Worm (Caenorhabditis elegans) whole organism, young adult: ENCODE data around the gene D1054.19.

Experiments used
- B0019.2 ChIP-seq: fragments of 200-800 bp; sonication (Bioruptor generic); conservative IDR thresholded peaks from 2 replicates; pipeline ENCODE4 v1.3.6; 2022; ENCODE audit warnings: missing genetic modification reagents, missing genetic modification characterization, missing compliant biosample characterization
- B0035.1 ChIP-seq: sonication (generic microtip); optimal IDR thresholded peaks from 2 replicates; lab custom pipeline; 2016; ENCODE audit warnings: missing genetic modification characterization, mild to moderate bottlenecking, missing compliant biosample characterization, missing genotype, missing genetic modification reagents
- B0336.3 ChIP-seq: fragments of 200-800 bp; sonication (Bioruptor generic); IDR thresholded peaks from 2 replicates; pipeline ENCODE4 v1.3.6; 2022; ENCODE audit warnings: missing genetic modification characterization, missing compliant biosample characterization
- F33H1.4 ChIP-seq: fragments of 200-800 bp; sonication (Bioruptor generic); IDR thresholded peaks from 2 replicates; pipeline ENCODE4 v1.3.6; 2022; ENCODE audit warnings: missing genetic modification reagents, missing genetic modification characterization, missing compliant biosample characterization
- F37B4.10 ChIP-seq: fragments of 200-800 bp; sonication (Bioruptor generic); IDR thresholded peaks from 2 replicates; pipeline ENCODE4 v1.3.6; 2022; ENCODE audit warnings: missing genetic modification characterization, missing compliant biosample characterization
- F52B5.7 ChIP-seq: sonication (generic microtip); optimal IDR thresholded peaks from 2 replicates; lab custom pipeline; 2016; ENCODE audit warnings: mild to moderate bottlenecking, missing genetic modification characterization, missing compliant biosample characterization
- K11D2.4 ChIP-seq: fragments of 200-800 bp; sonication (Bioruptor generic); IDR thresholded peaks from 2 replicates; pipeline ENCODE4 v1.3.6; 2022; ENCODE audit warnings: missing genetic modification reagents, missing genetic modification characterization, missing compliant biosample characterization
- ama-1 ChIP-seq, 3 experiments: fragments of 150-350 bp in 1 of 3; sonication (generic microtip) in 2 of 3; optimal IDR thresholded peaks; 2 replicates each; lab custom pipeline; 2014 to 2018; ENCODE audit warnings: missing biosample characterization in 2 of 3, missing genetic modification characterization in 2 of 3, missing genetic modification reagents in 2 of 3
- aptf-3 ChIP-seq: fragments of 200-800 bp; sonication (Bioruptor generic); IDR thresholded peaks from 2 replicates; pipeline ENCODE4 v1.3.6; 2022; ENCODE audit warnings: missing genetic modification characterization, missing compliant biosample characterization
- atf-7 ChIP-seq: sonication (generic microtip); optimal IDR thresholded peaks from 2 replicates; lab custom pipeline; 2017; ENCODE audit warnings: mild to moderate bottlenecking, missing genetic modification characterization, missing compliant biosample characterization
- attf-3 ChIP-seq: fragments of 200-800 bp; sonication (Bioruptor generic); conservative IDR thresholded peaks from 2 replicates; pipeline ENCODE4 v1.3.6; 2022; ENCODE audit warnings: missing genetic modification reagents, missing genetic modification characterization, missing compliant biosample characterization
- attf-6 ChIP-seq: fragments of 200-800 bp; sonication (Bioruptor generic); IDR thresholded peaks from 2 replicates; pipeline ENCODE4 v1.3.6; 2022; ENCODE audit warnings: missing genetic modification reagents, missing genetic modification characterization, missing compliant biosample characterization
- bed-2 ChIP-seq: fragments of 200-800 bp; sonication (Bioruptor generic); IDR thresholded peaks from 2 replicates; pipeline ENCODE4 v1.3.6; 2022; ENCODE audit warnings: missing genetic modification reagents, missing genetic modification characterization, missing compliant biosample characterization
- ceh-27 ChIP-seq: fragments of 200-800 bp; sonication (Bioruptor generic); optimal IDR thresholded peaks from 2 replicates; lab custom pipeline; 2018; ENCODE audit warnings: mild to moderate bottlenecking, missing genetic modification characterization, moderate library complexity, missing compliant biosample characterization
- ceh-40 ChIP-seq: fragments of 200-800 bp; sonication (Bioruptor generic); IDR thresholded peaks from 2 replicates; pipeline ENCODE4 v1.3.6; 2022; ENCODE audit warnings: missing genetic modification characterization, missing compliant biosample characterization
- chd-7 ChIP-seq: sonication (generic microtip); optimal IDR thresholded peaks from 2 replicates; lab custom pipeline; 2016; ENCODE audit warnings: mild to moderate bottlenecking, missing genetic modification characterization, moderate library complexity, missing compliant biosample characterization
- dox-1 ChIP-seq: fragments of 200-800 bp; sonication (Bioruptor generic); IDR thresholded peaks from 2 replicates; pipeline ENCODE4 v1.3.6; 2022; ENCODE audit warnings: missing genetic modification reagents, missing genetic modification characterization, missing compliant biosample characterization
- dpff-1 ChIP-seq: sonication (generic microtip); optimal IDR thresholded peaks from 2 replicates; lab custom pipeline; 2017; ENCODE audit warnings: mild to moderate bottlenecking, missing genetic modification characterization, missing compliant biosample characterization
- dpl-1 ChIP-seq: fragments of 150-350 bp; optimal IDR thresholded peaks from 2 replicates; lab custom pipeline; 2014; ENCODE audit warnings: missing biosample characterization, missing genetic modification reagents, missing genetic modification characterization
- egl-18 ChIP-seq: fragments of 200-800 bp; sonication (Bioruptor generic); IDR thresholded peaks from 2 replicates; pipeline ENCODE4 v1.3.6; 2022; ENCODE audit warnings: missing genetic modification reagents, missing genetic modification characterization, missing compliant biosample characterization
- egrh-3 ChIP-seq: fragments of 200-800 bp; sonication (Bioruptor generic); IDR thresholded peaks from 2 replicates; pipeline ENCODE4 v1.3.6; 2022; ENCODE audit warnings: missing genetic modification reagents, missing genetic modification characterization, missing compliant biosample characterization
- ekl-4 ChIP-seq: fragments of 200-800 bp; sonication (Bioruptor generic); IDR thresholded peaks from 2 replicates; pipeline ENCODE4 v1.3.6; 2022; ENCODE audit warnings: missing genetic modification reagents, missing genetic modification characterization, missing compliant biosample characterization
- ets-4 ChIP-seq: fragments of 200-800 bp; sonication (Bioruptor generic); optimal IDR thresholded peaks from 2 replicates; lab custom pipeline; 2018; ENCODE audit warnings: mild to moderate bottlenecking, missing genetic modification characterization, missing compliant biosample characterization
- gei-17 ChIP-seq: fragments of 200-800 bp; sonication (Bioruptor generic); optimal IDR thresholded peaks from 2 replicates; lab custom pipeline; 2018; ENCODE audit warnings: mild to moderate bottlenecking, missing genetic modification characterization, missing compliant biosample characterization
- hrde-1 ChIP-seq: sonication (generic microtip); optimal IDR thresholded peaks from 2 replicates; lab custom pipeline; 2016; ENCODE audit warnings: missing genetic modification characterization, mild to moderate bottlenecking, missing compliant biosample characterization, moderate library complexity, missing genotype, missing genetic modification reagents, borderline replicate concordance
- hsf-1 ChIP-seq: fragments of 200-800 bp; sonication (Bioruptor generic); IDR thresholded peaks from 2 replicates; pipeline ENCODE4 v1.3.6; 2022; ENCODE audit warnings: missing genetic modification reagents, missing genetic modification characterization, missing compliant biosample characterization
- let-526 ChIP-seq: fragments of 200-800 bp; sonication (Bioruptor generic); IDR thresholded peaks from 2 replicates; pipeline ENCODE4 v1.3.6; 2022; ENCODE audit warnings: missing genetic modification reagents, missing genetic modification characterization, missing compliant biosample characterization
- lin-35 ChIP-seq, 3 experiments: fragments of 150-350 bp in 2 of 3; sonication (generic microtip) in 1 of 3; optimal IDR thresholded peaks; 2 replicates each; lab custom pipeline; 2014 to 2018; ENCODE audit warnings: missing biosample characterization in 3 of 3, missing genetic modification characterization in 3 of 3, missing genetic modification reagents in 3 of 3
- lir-1 ChIP-seq: fragments of 200-800 bp; sonication (Bioruptor generic); conservative IDR thresholded peaks from 2 replicates; pipeline ENCODE4 v1.3.6; 2022; ENCODE audit warnings: missing genetic modification reagents, missing genetic modification characterization, missing compliant biosample characterization
- madf-3 ChIP-seq: fragments of 200-800 bp; sonication (Bioruptor generic); IDR thresholded peaks from 2 replicates; pipeline ENCODE4 v1.3.6; 2022; ENCODE audit warnings: missing genetic modification reagents, missing genetic modification characterization, missing compliant biosample characterization
- madf-6 ChIP-seq: fragments of 200-800 bp; sonication (Bioruptor generic); IDR thresholded peaks from 2 replicates; pipeline ENCODE4 v1.3.6; 2022; ENCODE audit warnings: missing genetic modification reagents, missing genetic modification characterization, missing compliant biosample characterization
- mcd-1 ChIP-seq: fragments of 200-800 bp; sonication (Bioruptor generic); IDR thresholded peaks from 2 replicates; pipeline ENCODE4 v1.3.6; 2022; ENCODE audit warnings: missing genetic modification reagents, missing genetic modification characterization, missing compliant biosample characterization
- nfyb-1 ChIP-seq: fragments of 200-800 bp; sonication (Bioruptor generic); IDR thresholded peaks from 2 replicates; pipeline ENCODE4 v1.3.6; 2022; ENCODE audit warnings: missing genetic modification reagents, missing genetic modification characterization, missing compliant biosample characterization
- nhr-120 ChIP-seq: fragments of 200-800 bp; sonication (Bioruptor generic); IDR thresholded peaks from 2 replicates; pipeline ENCODE4 v1.3.6; 2022; ENCODE audit warnings: missing genetic modification characterization, missing compliant biosample characterization
- nhr-179 ChIP-seq: sonication (generic microtip); optimal IDR thresholded peaks from 2 replicates; lab custom pipeline; 2016; ENCODE audit warnings: mild to moderate bottlenecking, missing genetic modification characterization, missing compliant biosample characterization
- nhr-80 ChIP-seq: sonication (generic microtip); optimal IDR thresholded peaks from 2 replicates; lab custom pipeline; 2016; ENCODE audit warnings: missing genetic modification characterization, missing compliant biosample characterization
- nhr-90 ChIP-seq: sonication (generic microtip); optimal IDR thresholded peaks from 2 replicates; lab custom pipeline; 2016; ENCODE audit warnings: missing genotype, mild to moderate bottlenecking, missing genetic modification characterization, missing compliant biosample characterization
- snpc-1.1 ChIP-seq: sonication (generic microtip); optimal IDR thresholded peaks from 2 replicates; lab custom pipeline; 2017; ENCODE audit warnings: missing genetic modification characterization, mild to moderate bottlenecking, missing compliant biosample characterization, antibody characterized with exemption, moderate library complexity, missing genotype, missing genetic modification reagents; ENCODE audit not compliant: insufficient read depth
- snpc-1.3 ChIP-seq: sonication (generic microtip); optimal IDR thresholded peaks from 2 replicates; lab custom pipeline; 2017; ENCODE audit warnings: missing genetic modification characterization, mild to moderate bottlenecking, missing compliant biosample characterization, antibody characterized with exemption, moderate library complexity, missing genotype, missing genetic modification reagents; ENCODE audit not compliant: insufficient read depth
- somi-1 ChIP-seq: fragments of 200-800 bp; sonication (Bioruptor generic); optimal IDR thresholded peaks from 2 replicates; lab custom pipeline; 2018; ENCODE audit warnings: mild to moderate bottlenecking, missing genetic modification characterization, missing compliant biosample characterization
- tlf-1 ChIP-seq: fragments of 200-800 bp; sonication (Bioruptor generic); optimal IDR thresholded peaks from 2 replicates; lab custom pipeline; 2018; ENCODE audit warnings: mild to moderate bottlenecking, missing genetic modification characterization, missing compliant biosample characterization
- xnd-1 ChIP-seq: sonication (generic microtip); optimal IDR thresholded peaks from 2 replicates; lab custom pipeline; 2016; ENCODE audit warnings: missing genotype, missing genetic modification reagents, missing genetic modification characterization, missing compliant biosample characterization
- zfh-2 ChIP-seq: fragments of 200-800 bp; sonication (Bioruptor generic); conservative IDR thresholded peaks from 2 replicates; pipeline ENCODE4 v1.3.6; 2022; ENCODE audit warnings: missing genetic modification reagents, missing genetic modification characterization, missing compliant biosample characterization
- zim-3 ChIP-seq: sonication (generic microtip); optimal IDR thresholded peaks from 2 replicates; lab custom pipeline; 2017; ENCODE audit warnings: mild to moderate bottlenecking, missing genetic modification characterization, moderate library complexity, missing compliant biosample characterization
- ztf-3 ChIP-seq: fragments of 200-800 bp; sonication (Bioruptor generic); optimal IDR thresholded peaks from 2 replicates; lab custom pipeline; 2018; ENCODE audit warnings: mild to moderate bottlenecking, missing genetic modification characterization, missing compliant biosample characterization

The D1054.19 gene

DNA sequence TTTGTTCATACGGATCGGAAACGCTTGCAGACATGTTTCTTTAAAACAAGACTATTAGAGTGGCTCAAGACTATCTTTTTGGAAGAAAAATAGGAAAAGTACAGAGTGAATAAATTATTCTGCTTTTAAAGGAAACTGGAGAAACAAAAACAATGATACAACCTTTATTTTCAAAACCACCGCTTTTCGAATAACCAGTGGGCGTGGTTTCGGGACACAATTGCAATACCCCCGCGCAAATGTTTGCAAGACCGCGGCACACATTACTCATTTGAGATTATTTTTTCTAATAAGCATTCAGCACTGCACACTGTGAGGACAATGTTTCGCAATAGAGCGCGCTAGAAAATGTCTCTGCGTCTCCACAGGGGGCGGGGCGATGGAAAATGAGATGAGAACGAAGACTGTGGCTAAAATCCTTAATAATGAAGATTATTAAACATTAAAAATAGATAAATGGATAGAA is 12.3 kb downstream of the D1054.19 start, which contains the start of gene plrg-1 (continued):
- TF ChIP-seq B0336.3 = peak; percentile 84
- TF ChIP-seq gei-17 = peak; percentile 51
- no peak for TF ChIP-seq nhr-179 (tag; lab: Kevin White, UChicago)
- TF ChIP-seq ekl-4 = peak; percentile 94
- TF ChIP-seq dox-1 (GFP tag; lab: Robert Waterston, UW) = peak; percentile 98
- TF ChIP-seq let-526 (GFP tag; lab: Robert Waterston, UW) = no peak
- peak; percentile 58 for TF ChIP-seq atf-7 (tag; lab: Kevin White, UChicago)
- peak; percentile 28 for TF ChIP-seq xnd-1 (tag; lab: Kevin White, UChicago)
- peak; percentile 73 for TF ChIP-seq B0019.2
- no peak for TF ChIP-seq nhr-120 (GFP tag; lab: Robert Waterston, UW)
- TF ChIP-seq chd-7 (tag; lab: Kevin White, UChicago) = peak; percentile 74
- TF ChIP-seq ceh-27 (GFP tag; lab: Kevin White, UChicago) = peak; percentile 92
- TF ChIP-seq madf-6 (GFP tag; lab: Robert Waterston, UW) = peak; percentile 86
- TF ChIP-seq zim-3 (tag; lab: Kevin White, UChicago) = no peak
- peak; percentile 68; the same call in 1 of the 2 replicates for TF ChIP-seq attf-6 (GFP tag; lab: Robert Waterston, UW)
- peak; percentile 58 for TF ChIP-seq F52B5.7 (tag; lab: Kevin White, UChicago)
- TF ChIP-seq ceh-40 = 0 out of 2 replicates have a peak, but pooled peaks have one; percentile 34
- peak in 1 of 3 experiments; percentile 76 for TF ChIP-seq lin-35 (GFP tag; optimal IDR thresholded peaks at IDR 0.05; lab: Kevin White, UChicago)
- TF ChIP-seq attf-3 (GFP tag; lab: Robert Waterston, UW) = peak; percentile 75
- TF ChIP-seq B0035.1 (tag; lab: Kevin White, UChicago) = no peak
- TF ChIP-seq somi-1 (GFP tag; lab: Kevin White, UChicago) = peak; percentile 27
- peak; percentile 82 for TF ChIP-seq snpc-1.3 (tag; lab: Kevin White, UChicago)
- peak; percentile 40 for TF ChIP-seq nhr-90 (tag; lab: Kevin White, UChicago)
- TF ChIP-seq ztf-3 (GFP tag; lab: Kevin White, UChicago) = no peak
- no peak for TF ChIP-seq ama-1 (optimal IDR thresholded peaks at IDR 0.05; lab: Kevin White, UChicago)
- no peak for TF ChIP-seq ama-1 (GFP tag; optimal IDR thresholded peaks at IDR 0.05; lab: Kevin White, UChicago)
- peak; percentile 78 for TF ChIP-seq hsf-1 (GFP tag; lab: Robert Waterston, UW)
- TF ChIP-seq dpl-1 (GFP tag; lab: Kevin White, UChicago) = peak; percentile 74
- TF ChIP-seq dpff-1 (tag; lab: Kevin White, UChicago) = no peak
- TF ChIP-seq K11D2.4 = peak; percentile 76
- 0 out of 2 replicates have a peak, but pooled peaks have one; percentile 33 for TF ChIP-seq egl-18 (GFP tag; lab: Robert Waterston, UW)
- 0 out of 2 replicates have a peak, but pooled peaks have one; percentile 66 for TF ChIP-seq F37B4.10
- peak; percentile 90 for TF ChIP-seq mcd-1
- peak; percentile 92 for TF ChIP-seq nfyb-1
- peak; percentile 85 for TF ChIP-seq tlf-1
- TF ChIP-seq lir-1 (GFP tag; lab: Robert Waterston, UW) = peak; percentile 79
- TF ChIP-seq snpc-1.1 (tag; lab: Kevin White, UChicago) = peak; percentile 51
- peak; percentile 55 for TF ChIP-seq F33H1.4 (GFP tag; lab: Robert Waterston, UW)
- TF ChIP-seq egrh-3 (GFP tag; lab: Robert Waterston, UW) = peak; percentile 60; the same call in 1 of the 2 replicates
- TF ChIP-seq madf-3 (GFP tag; lab: Robert Waterston, UW) = peak; percentile 89
- peak; percentile 28 for TF ChIP-seq hrde-1 (tag; lab: Kevin White, UChicago)
- peak; percentile 69 for TF ChIP-seq zfh-2 (GFP tag; lab: Robert Waterston, UW)
- TF ChIP-seq aptf-3 (GFP tag; lab: Robert Waterston, UW) = no peak
- TF ChIP-seq ets-4 = peak; percentile 66
- TF ChIP-seq nhr-80 (tag; lab: Kevin White, UChicago) = peak; percentile 91
- no peak for TF ChIP-seq bed-2 (GFP tag; lab: Robert Waterston, UW)
